Comparison of ENCODE assay signal across 3 worm cellular contexts in genomic region chrIV:12842121-12842520, ce11.
A peak's percentile ranks its signal among the peaks of the same experiment; 100 is the strongest.
TF ChIP-seq lines count a peak whose summit lies in the region.

No protein-coding gene starts in this region.

TF ChIP-seq in whole organism, L1 larva, 84 proteins besides CTCF, POLR2A, EP300 and RAD21 (continued from another document):
- TF ChIP-seq sox-4 (tag; optimal IDR thresholded peaks at IDR 0.05; lab: Kevin White, UChicago) = no peak
- no peak for TF ChIP-seq nhr-11 (tag; optimal IDR thresholded peaks at IDR 0.05; lab: Kevin White, UChicago)
- TF ChIP-seq ceh-90 (tag; optimal IDR thresholded peaks at IDR 0.05; lab: Kevin White, UChicago) = no peak
- no peak for TF ChIP-seq alr-1 (tag; optimal IDR thresholded peaks at IDR 0.05; lab: Kevin White, UChicago; ENCODE audit: borderline replicate concordance)
- no peak for TF ChIP-seq ces-1 (GFP tag; optimal IDR thresholded peaks at IDR 0.05; lab: Kevin White, UChicago)
- peak; percentile 8 for TF ChIP-seq pax-3 (tag; optimal IDR thresholded peaks at IDR 0.05; lab: Kevin White, UChicago)
- no peak for TF ChIP-seq lir-3 (tag; optimal IDR thresholded peaks at IDR 0.05; lab: Kevin White, UChicago; ENCODE audit: poor library complexity)
- TF ChIP-seq nhr-90 (tag; optimal IDR thresholded peaks at IDR 0.05; lab: Kevin White, UChicago; ENCODE audit: poor library complexity) = peak; percentile 8
- TF ChIP-seq mef-2 (tag; optimal IDR thresholded peaks at IDR 0.05; lab: Kevin White, UChicago) = no peak
- no peak for TF ChIP-seq snpc-4 (tag; optimal IDR thresholded peaks at IDR 0.05; lab: Kevin White, UChicago)

TF ChIP-seq in whole organism, L4 larva, 104 proteins besides CTCF, POLR2A, EP300 and RAD21 (continued from another document):
- TF ChIP-seq dmd-8 (GFP tag; IDR thresholded peaks at IDR 0.05; lab: Robert Waterston, UW) (no peak), F10B5.3 (tag; optimal IDR thresholded peaks at IDR 0.05; lab: Kevin White, UChicago) (no peak), zip-2 (tag; optimal IDR thresholded peaks at IDR 0.05; lab: Kevin White, UChicago) (no peak), ceh-28 (tag; optimal IDR thresholded peaks at IDR 0.05; lab: Kevin White, UChicago) (no peak), spr-3 (GFP tag; optimal IDR thresholded peaks at IDR 0.05; lab: Kevin White, UChicago) (no peak), mxl-3 (GFP tag; optimal IDR thresholded peaks at IDR 0.05; lab: Kevin White, UChicago) (no peak), lin-29 (GFP tag; IDR thresholded peaks at IDR 0.05; lab: Robert Waterston, UW) (no peak), ceh-20 (GFP tag; IDR thresholded peaks at IDR 0.05; lab: Robert Waterston, UW) (0 out of 2 replicates have a peak, but pooled peaks have one; percentile 28), dve-1 (tag; optimal IDR thresholded peaks at IDR 0.05; lab: Kevin White, UChicago; ENCODE audit: insufficient read depth) (peak; percentile 99), zfp-2 (tag; optimal IDR thresholded peaks at IDR 0.05; lab: Kevin White, UChicago) (no peak), unc-62 (GFP tag; optimal IDR thresholded peaks at IDR 0.05 in 1 of 2; lab: Kevin White, UChicago) (peak in 1 of 2 experiments; percentile 67), unc-62 (tag; optimal IDR thresholded peaks at IDR 0.05; lab: Kevin White, UChicago) (no peak), nhr-41 (GFP tag; IDR thresholded peaks at IDR 0.05; lab: Robert Waterston, UW) (no peak), mdl-1 (tag; optimal IDR thresholded peaks at IDR 0.05; lab: Kevin White, UChicago) (peak in 1 of 2 experiments; percentile 69), unc-39 (tag; optimal IDR thresholded peaks at IDR 0.05; lab: Kevin White, UChicago) (no peak), lsy-2 (tag; optimal IDR thresholded peaks at IDR 0.05; lab: Kevin White, UChicago) (peak in 1 of 2 experiments; percentile 42), pqm-1 (tag; optimal IDR thresholded peaks at IDR 0.05; lab: Kevin White, UChicago) (peak; percentile 71), Y5F2A.4 (GFP tag; optimal IDR thresholded peaks at IDR 0.05; lab: Kevin White, UChicago) (no peak), ceh-62 (tag; optimal IDR thresholded peaks at IDR 0.05; lab: Kevin White, UChicago) (no peak), ztf-11 (tag; optimal IDR thresholded peaks at IDR 0.05; lab: Kevin White, UChicago) (no peak), lir-3 (tag; optimal IDR thresholded peaks at IDR 0.05; lab: Kevin White, UChicago) (no peak), ces-1 (GFP tag; optimal IDR thresholded peaks at IDR 0.05; lab: Kevin White, UChicago) (no peak), lin-39 (tag; optimal IDR thresholded peaks at IDR 0.05; lab: Kevin White, UChicago) (no peak), lin-1 (GFP tag; IDR thresholded peaks at IDR 0.05; lab: Robert Waterston, UW) (peak; percentile 94), nhr-76 (tag; optimal IDR thresholded peaks at IDR 0.05; lab: Kevin White, UChicago) (no peak), nhr-77 (tag; optimal IDR thresholded peaks at IDR 0.05; lab: Kevin White, UChicago) (peak; percentile 83), nhr-28 (tag; optimal IDR thresholded peaks at IDR 0.05; lab: Kevin White, UChicago) (peak; percentile 90), unc-130 (GFP tag; optimal IDR thresholded peaks at IDR 0.05; lab: Kevin White, UChicago) (no peak), mep-1 (tag; optimal IDR thresholded peaks at IDR 0.05; lab: Kevin White, UChicago) (peak; percentile 57), nhr-48 (tag; optimal IDR thresholded peaks at IDR 0.05; lab: Kevin White, UChicago) (peak; percentile 91), egl-27 (tag; optimal IDR thresholded peaks at IDR 0.05; lab: Kevin White, UChicago) (no peak), nhr-237 (tag; optimal IDR thresholded peaks at IDR 0.05; lab: Kevin White, UChicago) (no peak), pha-4 (GFP tag; IDR thresholded peaks at IDR 0.05; lab: Robert Waterston, UW) (no peak), pha-4 (tag; optimal IDR thresholded peaks at IDR 0.05; lab: Kevin White, UChicago) (peak; percentile 63), nhr-25 (tag; optimal IDR thresholded peaks at IDR 0.05; lab: Kevin White, UChicago; ENCODE audit: borderline replicate concordance, insufficient read depth) (no peak), dpl-1 (GFP tag; optimal IDR thresholded peaks at IDR 0.05; lab: Kevin White, UChicago) (no peak), nhr-10 (tag; optimal IDR thresholded peaks at IDR 0.05; lab: Kevin White, UChicago) (no peak), daf-19 (GFP tag; conservative IDR thresholded peaks at IDR 0.05; lab: Robert Waterston, UW) (no peak), hlh-11 (tag; optimal IDR thresholded peaks at IDR 0.05; lab: Kevin White, UChicago) (peak; percentile 88), ceh-44 (GFP tag; IDR thresholded peaks at IDR 0.05; lab: Robert Waterston, UW) (no peak), rbr-2 (tag; optimal IDR thresholded peaks at IDR 0.05; lab: Kevin White, UChicago) (no peak), daf-16 (GFP tag; optimal IDR thresholded peaks at IDR 0.05; lab: Kevin White, UChicago) (peak in 1 of 2 experiments; percentile 57), daf-16 (tag; optimal IDR thresholded peaks at IDR 0.05; lab: Kevin White, UChicago) (peak; percentile 98), mdt-29 (GFP tag; IDR thresholded peaks at IDR 0.05; lab: Robert Waterston, UW) (no peak), ctbp-1 (GFP tag; IDR thresholded peaks at IDR 0.05; lab: Robert Waterston, UW) (no peak), nhr-11 (tag; optimal IDR thresholded peaks at IDR 0.05; lab: Kevin White, UChicago) (no peak), saeg-2 (GFP tag; IDR thresholded peaks at IDR 0.05; lab: Robert Waterston, UW) (peak; percentile 70; the same call in 1 of the 2 replicates), R02D3.7 (tag; optimal IDR thresholded peaks at IDR 0.05; lab: Kevin White, UChicago) (no peak), F26F4.8 (GFP tag; conservative IDR thresholded peaks at IDR 0.05; lab: Robert Waterston, UW) (no peak), php-3 (GFP tag; IDR thresholded peaks at IDR 0.05; lab: Robert Waterston, UW) (peak; percentile 99), aly-2 (tag; optimal IDR thresholded peaks at IDR 0.05; lab: Kevin White, UChicago) (no peak), fos-1 (tag; optimal IDR thresholded peaks at IDR 0.05; lab: Kevin White, UChicago) (peak; percentile 17), dmd-6 (GFP tag; IDR thresholded peaks at IDR 0.05; lab: Robert Waterston, UW) (peak; percentile 98), skn-1 (tag; optimal IDR thresholded peaks at IDR 0.05; lab: Kevin White, UChicago) (no peak), lim-7 (GFP tag; IDR thresholded peaks at IDR 0.05; lab: Robert Waterston, UW) (no peak), aha-1 (tag; lab: Kevin White, UChicago) (no peak), madf-9 (GFP tag; conservative IDR thresholded peaks at IDR 0.05; lab: Robert Waterston, UW) (no peak)
TF ChIP-seq in whole organism, L4 larva: peak in this region for 23.

TF ChIP-seq in whole organism, young adult, 124 proteins besides CTCF, POLR2A, EP300 and RAD21 (continued from another document):
- TF ChIP-seq madf-3 (GFP tag; IDR thresholded peaks at IDR 0.05; lab: Robert Waterston, UW) (no peak), F57C9.4 (tag; optimal IDR thresholded peaks at IDR 0.05; lab: Kevin White, UChicago) (no peak), lin-26 (GFP tag; IDR thresholded peaks at IDR 0.05; lab: Robert Waterston, UW) (no peak), ZK185.1 (tag; optimal IDR thresholded peaks at IDR 0.05; lab: Kevin White, UChicago; ENCODE audit: poor library complexity, severe bottlenecking) (peak; percentile 23), sptf-2 (GFP tag; optimal IDR thresholded peaks at IDR 0.05; lab: Kevin White, UChicago) (no peak), Y53F4B.3 (GFP tag; IDR thresholded peaks at IDR 0.05; lab: Robert Waterston, UW) (no peak), cebp-1 (GFP tag; IDR thresholded peaks at IDR 0.05; lab: Robert Waterston, UW) (no peak), cebp-1 (tag; optimal IDR thresholded peaks at IDR 0.05; lab: Kevin White, UChicago) (peak; percentile 22), ceh-91 (GFP tag; IDR thresholded peaks at IDR 0.05; lab: Robert Waterston, UW) (no peak), attf-5 (GFP tag; optimal IDR thresholded peaks at IDR 0.05; lab: Kevin White, UChicago) (no peak), mxl-1 (tag; optimal IDR thresholded peaks at IDR 0.05; lab: Kevin White, UChicago) (no peak), F57A8.1 (GFP tag; optimal IDR thresholded peaks at IDR 0.05; lab: Kevin White, UChicago) (no peak), ccch-3 (GFP tag; optimal IDR thresholded peaks at IDR 0.05; lab: Kevin White, UChicago) (no peak), snpc-1.1 (tag; optimal IDR thresholded peaks at IDR 0.05; lab: Kevin White, UChicago; ENCODE audit: insufficient read depth) (no peak), F52B5.7 (tag; optimal IDR thresholded peaks at IDR 0.05; lab: Kevin White, UChicago) (no peak), Y67H2A.10 (GFP tag; conservative IDR thresholded peaks at IDR 0.05; lab: Robert Waterston, UW) (no peak), snpc-3.4 (tag; optimal IDR thresholded peaks at IDR 0.05; lab: Kevin White, UChicago) (no peak), snpc-1.3 (tag; optimal IDR thresholded peaks at IDR 0.05; lab: Kevin White, UChicago; ENCODE audit: insufficient read depth) (no peak), let-607 (tag; optimal IDR thresholded peaks at IDR 0.05; lab: Kevin White, UChicago) (peak; percentile 31 to 79), Y56A3A.18 (GFP tag; IDR thresholded peaks at IDR 0.05; lab: Robert Waterston, UW) (no peak), F39B2.1 (GFP tag; IDR thresholded peaks at IDR 0.05; lab: Robert Waterston, UW) (no peak), tbp1 (GFP tag; optimal IDR thresholded peaks at IDR 0.05; lab: Kevin White, UChicago) (peak; percentile 19), lsl-1 (GFP tag; optimal IDR thresholded peaks at IDR 0.05; lab: Kevin White, UChicago) (no peak), dox-1 (GFP tag; IDR thresholded peaks at IDR 0.05; lab: Robert Waterston, UW) (no peak), attf-6 (GFP tag; IDR thresholded peaks at IDR 0.05; lab: Robert Waterston, UW) (no peak), lin-54 (GFP tag; optimal IDR thresholded peaks at IDR 0.05; lab: Kevin White, UChicago) (no peak), die-1 (tag; optimal IDR thresholded peaks at IDR 0.05; lab: Kevin White, UChicago) (no peak), T07F8.4 (tag; optimal IDR thresholded peaks at IDR 0.05; lab: Kevin White, UChicago) (no peak), dpl-1 (GFP tag; optimal IDR thresholded peaks at IDR 0.05; lab: Kevin White, UChicago) (no peak), nfya-2 (GFP tag; IDR thresholded peaks at IDR 0.05; lab: Robert Waterston, UW) (no peak), unc-62 (GFP tag; optimal IDR thresholded peaks at IDR 0.05; lab: Kevin White, UChicago) (peak; percentile 82), madf-6 (GFP tag; IDR thresholded peaks at IDR 0.05; lab: Robert Waterston, UW) (no peak), lsy-27 (tag; optimal IDR thresholded peaks at IDR 0.05; lab: Kevin White, UChicago; ENCODE audit: borderline replicate concordance, insufficient read depth) (no peak), F49E8.2 (tag; optimal IDR thresholded peaks at IDR 0.05; lab: Kevin White, UChicago; ENCODE audit: insufficient read depth) (no peak), rec-8 (tag; optimal IDR thresholded peaks at IDR 0.05; lab: Kevin White, UChicago) (no peak), F22D6.2 (tag; optimal IDR thresholded peaks at IDR 0.05; lab: Kevin White, UChicago) (peak; percentile 66), lir-1 (GFP tag; conservative IDR thresholded peaks at IDR 0.05; lab: Robert Waterston, UW) (no peak), gei-17 (GFP tag; optimal IDR thresholded peaks at IDR 0.05; lab: Kevin White, UChicago) (no peak), ceh-58 (GFP tag; IDR thresholded peaks at IDR 0.05; lab: Robert Waterston, UW) (no peak), hsf-1 (GFP tag; IDR thresholded peaks at IDR 0.05; lab: Robert Waterston, UW) (no peak), F10E7.11 (tag; optimal IDR thresholded peaks at IDR 0.05; lab: Kevin White, UChicago) (no peak), ets-4 (GFP tag; optimal IDR thresholded peaks at IDR 0.05; lab: Kevin White, UChicago) (no peak), nhr-120 (GFP tag; IDR thresholded peaks at IDR 0.05; lab: Robert Waterston, UW) (no peak), D2030.7 (GFP tag; IDR thresholded peaks at IDR 0.05; lab: Robert Waterston, UW) (no peak), nhr-80 (tag; optimal IDR thresholded peaks at IDR 0.05; lab: Kevin White, UChicago) (peak; percentile 93), Y79H2A.3 (GFP tag; conservative IDR thresholded peaks at IDR 0.05; lab: Robert Waterston, UW) (no peak), ekl-4 (GFP tag; IDR thresholded peaks at IDR 0.05; lab: Robert Waterston, UW) (no peak), unc-130 (GFP tag; optimal IDR thresholded peaks at IDR 0.05; lab: Kevin White, UChicago) (no peak), somi-1 (GFP tag; optimal IDR thresholded peaks at IDR 0.05; lab: Kevin White, UChicago) (no peak), mcd-1 (GFP tag; IDR thresholded peaks at IDR 0.05; lab: Robert Waterston, UW) (no peak), egl-18 (GFP tag; IDR thresholded peaks at IDR 0.05; lab: Robert Waterston, UW) (no peak), F37B4.10 (GFP tag; IDR thresholded peaks at IDR 0.05; lab: Robert Waterston, UW) (no peak), nhr-27 (tag; optimal IDR thresholded peaks at IDR 0.05; lab: Kevin White, UChicago) (no peak), nhr-179 (tag; optimal IDR thresholded peaks at IDR 0.05; lab: Kevin White, UChicago) (no peak), him-1 (tag; optimal IDR thresholded peaks at IDR 0.05; lab: Kevin White, UChicago) (no peak), lin-35 (GFP tag; optimal IDR thresholded peaks at IDR 0.05; lab: Kevin White, UChicago) (no peak), sea-2 (GFP tag; IDR thresholded peaks at IDR 0.05; lab: Robert Waterston, UW) (no peak), bed-2 (GFP tag; IDR thresholded peaks at IDR 0.05; lab: Robert Waterston, UW) (no peak), sdz-38 (tag; optimal IDR thresholded peaks at IDR 0.05; lab: Kevin White, UChicago) (no peak), mes-4 (tag; optimal IDR thresholded peaks at IDR 0.05; lab: Kevin White, UChicago) (no peak), tbx-9 (tag; optimal IDR thresholded peaks at IDR 0.05; lab: Kevin White, UChicago; ENCODE audit: borderline replicate concordance) (no peak), egl-44 (GFP tag; IDR thresholded peaks at IDR 0.05; lab: Robert Waterston, UW) (no peak)
TF ChIP-seq in whole organism, young adult: peak in this region for 12.
